Fruit fly (Drosophila melanogaster) whole organism, adult: ENCODE results near the gene CG1965.

Source experiments
- CG33017 ChIP-seq: fragments of 200-800 bp; sonication (Bioruptor generic); optimal IDR thresholded peaks from 2 replicates; lab custom pipeline; 2018; ENCODE audit warnings: missing biosample characterization, mild to moderate bottlenecking, missing genetic modification characterization, moderate library complexity
- Hr96 ChIP-seq: fragments of 200-800 bp; sonication (Bioruptor generic); optimal IDR thresholded peaks from 2 replicates; lab custom pipeline; 2016; ENCODE audit warnings: missing biosample characterization, missing genetic modification characterization
- bab1 ChIP-seq: fragments of 200-800 bp; sonication (Bioruptor generic); optimal IDR thresholded peaks from 3 replicates; lab custom pipeline; 2019; ENCODE audit warnings: missing biosample characterization, mild to moderate bottlenecking, missing genetic modification characterization, moderate library complexity
- kay ChIP-seq: fragments of 200-800 bp; sonication (Bioruptor generic); peaks from one replicate; lab custom pipeline; 2016; ENCODE audit warnings: missing biosample characterization, missing genetic modification characterization, borderline replicate concordance

dm6 chr3R:7031553-7031952 is 35.6 kb upstream of the CG1965 start:
- no peak for TF ChIP-seq bab1 (GFP tag; lab: Kevin White, UChicago)
- no peak for TF ChIP-seq kay (GFP tag; lab: Kevin White, UChicago)
- no peak for TF ChIP-seq CG33017
- no peak for TF ChIP-seq Hr96
